Fruit fly (Drosophila melanogaster) Kc167 (cell line): ENCODE data around the gene tbrd-1.

ENCODE experiments used
- insv ChIP-seq: fragments of >200 bp; optimal IDR thresholded peaks from 3 replicates; lab custom pipeline; 2018; ENCODE audit warnings: missing external identifiers
- psq ChIP-seq: fragments of >200 bp; optimal IDR thresholded peaks from 2 replicates; lab custom pipeline; 2017; ENCODE audit warnings: missing external identifiers
- ttk ChIP-seq: sonication (Bioruptor generic); optimal IDR thresholded peaks from 2 replicates; lab custom pipeline; 2017; ENCODE audit warnings: missing external identifiers

DNA sequence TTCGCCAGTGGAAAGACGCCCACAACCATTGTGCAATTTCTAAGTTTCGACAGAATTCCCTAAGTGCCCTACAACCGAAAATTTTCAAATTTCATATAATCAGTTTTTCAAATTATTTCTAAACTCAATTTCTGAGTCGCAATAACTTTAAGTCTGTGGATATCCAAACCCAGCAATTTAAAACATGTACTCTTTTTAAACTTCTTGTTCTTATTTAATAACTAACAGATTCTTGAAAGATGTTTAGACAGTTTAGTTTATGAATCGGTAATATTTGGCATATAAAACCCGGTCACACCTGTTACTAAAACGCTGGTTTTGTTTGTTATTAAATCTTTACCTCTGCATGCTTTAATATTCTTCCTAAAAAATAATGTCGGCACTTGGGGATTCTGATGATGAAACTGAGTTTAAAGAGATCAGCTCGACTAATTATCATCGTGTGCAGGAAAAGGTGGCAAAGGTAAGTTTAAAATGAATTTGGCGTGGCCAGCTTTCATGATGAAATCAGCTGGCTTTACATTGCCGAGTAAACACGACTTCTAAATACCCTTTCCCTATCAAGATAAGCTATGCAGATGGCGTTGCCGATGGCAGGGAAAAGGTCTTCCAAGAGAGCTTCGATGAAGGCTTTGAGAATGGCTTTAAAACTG, 35.7 kb upstream of the tbrd-1 start, which contains the start of the genes CG43998, CG43999 and CG31142:
- TF ChIP-seq insv (lab: Kevin White, UChicago) (no peak), psq (lab: Kevin White, UChicago) (no peak), ttk (lab: Kevin White, UChicago) (no peak)
